Fruit fly (Drosophila melanogaster): Measurements from ENCODE around the gene PIG-B.

Gene PIG-B

DNA sequence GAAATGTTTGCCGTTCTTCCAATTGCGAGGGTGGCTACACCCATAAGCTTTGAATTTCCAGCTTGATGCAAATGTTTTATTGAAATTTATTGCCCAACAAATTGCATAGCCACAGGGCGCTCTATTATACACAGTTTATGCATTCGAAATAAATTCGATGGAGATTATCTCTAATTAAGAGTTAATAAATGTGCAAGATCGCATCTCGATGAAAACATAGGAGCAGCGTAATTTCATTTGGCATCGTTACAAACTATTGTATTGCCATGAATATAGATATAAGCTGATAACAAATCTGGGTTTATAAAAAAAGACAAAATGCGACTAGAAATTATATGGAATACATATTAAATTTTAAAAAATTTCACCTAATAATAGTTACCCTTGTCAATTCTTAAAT, 39.4 kb downstream of the PIG-B start:
- TF ChIP-seq h (optimal IDR thresholded peaks at IDR 0.05) (no peak), psq (optimal IDR thresholded peaks at IDR 0.05) (no peak), ttk (optimal IDR thresholded peaks at IDR 0.05) (no peak), insv (optimal IDR thresholded peaks at IDR 0.05) (no peak), Sin3A (optimal IDR thresholded peaks at IDR 0.05) (no peak), Myc (optimal IDR thresholded peaks at IDR 0.05) (no peak)

DNA sequence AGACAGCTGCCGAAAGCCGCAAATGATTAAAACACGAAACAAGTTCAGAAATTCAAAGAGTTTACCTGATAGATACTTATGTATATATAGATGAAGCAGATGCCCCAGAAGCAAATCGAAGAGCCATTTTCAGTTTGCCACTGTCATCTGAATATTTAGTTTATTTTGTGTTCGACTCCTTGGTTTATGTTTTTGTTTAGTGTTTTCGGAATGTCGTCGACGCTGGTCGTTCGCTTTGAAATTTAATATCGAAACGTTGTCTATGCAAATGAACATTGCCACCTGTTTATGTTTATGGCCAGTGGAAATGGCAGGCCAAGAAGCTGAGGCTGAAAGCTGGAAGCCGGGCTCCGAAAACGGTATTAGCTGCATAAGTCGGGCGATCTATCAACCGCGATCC, 40.0 kb downstream of the PIG-B start:
- TF ChIP-seq psq (optimal IDR thresholded peaks at IDR 0.05): no peak
- TF ChIP-seq h (optimal IDR thresholded peaks at IDR 0.05): no peak
- no peak for TF ChIP-seq ttk (optimal IDR thresholded peaks at IDR 0.05)
- TF ChIP-seq Myc (optimal IDR thresholded peaks at IDR 0.05): no peak
- no peak for TF ChIP-seq insv (optimal IDR thresholded peaks at IDR 0.05)
- no peak for TF ChIP-seq Sin3A (optimal IDR thresholded peaks at IDR 0.05)

- TF ChIP-seq psq (optimal IDR thresholded peaks at IDR 0.05): no peak
- TF ChIP-seq Sin3A (optimal IDR thresholded peaks at IDR 0.05): no peak
- TF ChIP-seq insv (optimal IDR thresholded peaks at IDR 0.05): no peak
- TF ChIP-seq Myc (optimal IDR thresholded peaks at IDR 0.05): no peak
- TF ChIP-seq h (optimal IDR thresholded peaks at IDR 0.05): no peak
- no peak for TF ChIP-seq ttk (optimal IDR thresholded peaks at IDR 0.05)
These were observed 40.8 kb downstream of the PIG-B start for dm6 chr3L:3851847-3852246.

DNA sequence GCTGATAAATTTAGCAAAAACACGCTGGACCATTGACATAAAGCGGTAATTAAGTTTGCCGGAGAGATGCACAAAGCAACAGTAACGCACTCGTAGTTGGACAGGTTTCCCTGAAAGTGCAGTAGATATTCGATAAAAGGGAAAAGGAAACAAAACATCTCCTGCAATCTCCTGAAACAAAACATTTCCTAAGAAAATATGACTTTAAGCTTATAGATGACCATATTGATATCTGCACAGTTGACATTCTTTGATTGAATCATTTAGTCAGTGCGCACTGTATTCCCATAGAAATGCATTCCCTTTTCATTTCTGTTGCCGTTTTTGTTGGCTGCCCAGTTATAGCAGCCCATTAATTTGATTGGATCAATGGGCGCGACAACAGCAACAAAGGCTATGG, 41.8 kb downstream of the PIG-B start:
- TF ChIP-seq Myc (optimal IDR thresholded peaks at IDR 0.05): no peak
- TF ChIP-seq ttk (optimal IDR thresholded peaks at IDR 0.05): no peak
- TF ChIP-seq Sin3A (optimal IDR thresholded peaks at IDR 0.05): no peak
- TF ChIP-seq h (optimal IDR thresholded peaks at IDR 0.05): no peak
- TF ChIP-seq insv (optimal IDR thresholded peaks at IDR 0.05): no peak
- TF ChIP-seq psq (optimal IDR thresholded peaks at IDR 0.05): no peak

dm6 chr3L:3855194-3855980, 44.3 kb downstream of the PIG-B start:
- TF ChIP-seq Sin3A (optimal IDR thresholded peaks at IDR 0.05) (no peak), h (optimal IDR thresholded peaks at IDR 0.05) (no peak), psq (optimal IDR thresholded peaks at IDR 0.05) (no peak), insv (optimal IDR thresholded peaks at IDR 0.05) (no peak), Myc (optimal IDR thresholded peaks at IDR 0.05) (no peak), ttk (optimal IDR thresholded peaks at IDR 0.05) (no peak)

DNA sequence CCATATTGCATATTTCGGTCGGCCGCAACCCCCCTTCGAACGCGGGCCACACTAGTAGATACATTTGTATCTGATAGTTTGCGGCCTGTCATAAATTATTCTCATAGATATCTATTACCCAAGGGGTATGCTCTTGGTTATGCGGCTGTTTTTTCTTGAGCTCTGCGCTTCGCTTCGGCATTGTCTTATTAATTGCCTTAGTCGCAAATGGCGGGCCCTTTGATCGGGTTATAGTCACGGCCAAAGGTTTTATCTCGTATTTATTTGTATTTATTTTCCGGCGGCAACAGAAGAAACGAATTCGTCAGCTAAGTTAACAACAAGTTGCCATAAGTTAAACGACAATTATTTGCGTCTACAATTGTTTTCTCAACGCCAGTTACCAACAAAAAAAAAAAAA, 44.9 kb downstream of the PIG-B start:
- TF ChIP-seq psq (optimal IDR thresholded peaks at IDR 0.05) (no peak), Sin3A (optimal IDR thresholded peaks at IDR 0.05) (no peak), Myc (optimal IDR thresholded peaks at IDR 0.05) (no peak), ttk (optimal IDR thresholded peaks at IDR 0.05) (no peak), insv (optimal IDR thresholded peaks at IDR 0.05) (no peak), h (optimal IDR thresholded peaks at IDR 0.05) (no peak)

dm6 chr3L:3862504-3863380, 51.7 kb downstream of the PIG-B start:
- no peak for TF ChIP-seq psq (optimal IDR thresholded peaks at IDR 0.05)
- TF ChIP-seq insv (optimal IDR thresholded peaks at IDR 0.05): no peak
- no peak for TF ChIP-seq Sin3A (optimal IDR thresholded peaks at IDR 0.05)

- TF ChIP-seq psq (optimal IDR thresholded peaks at IDR 0.05): no peak
- TF ChIP-seq h (optimal IDR thresholded peaks at IDR 0.05): no peak
- TF ChIP-seq Myc (optimal IDR thresholded peaks at IDR 0.05): no peak
- no peak for TF ChIP-seq ttk (optimal IDR thresholded peaks at IDR 0.05)
- no peak for TF ChIP-seq Sin3A (optimal IDR thresholded peaks at IDR 0.05)
- no peak for TF ChIP-seq insv (optimal IDR thresholded peaks at IDR 0.05)
These were observed 52.4 kb downstream of the PIG-B start for dm6 chr3L:3863462-3863861.
